Fruit fly (Drosophila melanogaster) whole organism, embryonic: ENCODE results near the gene Crg-1.

Experiments
- Asciz ChIP-seq: fragments of 200-800 bp; sonication (Bioruptor generic); optimal IDR thresholded peaks from 2 replicates; lab custom pipeline; 2017; ENCODE audit warnings: missing biosample characterization, mild to moderate bottlenecking, missing genetic modification characterization, missing genetic modification reagents
- BtbVII ChIP-seq: fragments of 200-800 bp; sonication (Bioruptor generic); optimal IDR thresholded peaks from 3 replicates; lab custom pipeline; 2017; ENCODE audit warnings: missing biosample characterization, mild to moderate bottlenecking, missing genetic modification characterization
- CG10366 ChIP-seq: fragments of 200-800 bp; sonication (Bioruptor generic); IDR thresholded peaks from 2 replicates; pipeline ENCODE4 v1.3.6; 2022; ENCODE audit warnings: missing biosample characterization, missing genetic modification characterization
- CG11085 ChIP-seq: fragments of 200-800 bp; sonication (Bioruptor generic); IDR thresholded peaks from 2 replicates; pipeline ENCODE4 v1.3.6; 2022; ENCODE audit warnings: missing biosample characterization, missing genetic modification characterization
- CG13287 ChIP-seq: fragments of 200-800 bp; sonication (Bioruptor generic); IDR thresholded peaks from 2 replicates; pipeline ENCODE4 v1.3.6; 2022; ENCODE audit warnings: missing biosample characterization, missing genetic modification characterization; ENCODE audit not compliant: partially characterized antibody
- CG13775 ChIP-seq: fragments of 200-800 bp; sonication (Bioruptor generic); optimal IDR thresholded peaks from 3 replicates; lab custom pipeline; 2017; ENCODE audit warnings: missing biosample characterization, mild to moderate bottlenecking, missing genetic modification characterization
- CG14050 ChIP-seq: fragments of 200-800 bp; sonication (Bioruptor generic); IDR thresholded peaks from 3 replicates; pipeline ENCODE4 v1.3.6; 2022; ENCODE audit warnings: missing biosample characterization, missing genetic modification characterization
- CG15073 ChIP-seq: fragments of 200-800 bp; sonication (Bioruptor generic); optimal IDR thresholded peaks from 2 replicates; lab custom pipeline; 2016; ENCODE audit warnings: missing biosample characterization, missing genetic modification characterization
- CG2116 ChIP-seq: fragments of 200-800 bp; sonication (Bioruptor generic); optimal IDR thresholded peaks from 3 replicates; lab custom pipeline; 2018; ENCODE audit warnings: missing biosample characterization, mild to moderate bottlenecking, missing genetic modification characterization
- CG2199 ChIP-seq: fragments of 200-800 bp; sonication (Bioruptor generic); IDR thresholded peaks from 3 replicates; pipeline ENCODE4 v1.3.6; 2022; ENCODE audit warnings: missing biosample characterization, missing genetic modification characterization
- CG2678 ChIP-seq: fragments of 200-800 bp; sonication (Bioruptor generic); optimal IDR thresholded peaks from 3 replicates; lab custom pipeline; 2019; ENCODE audit warnings: missing biosample characterization, mild to moderate bottlenecking, missing genetic modification characterization, moderate library complexity
- CG32532 ChIP-seq: fragments of 200-800 bp; sonication (Bioruptor generic); IDR thresholded peaks from 2 replicates; pipeline ENCODE4 v1.3.6; 2022; ENCODE audit warnings: missing biosample characterization, missing genetic modification characterization
- CG32772 ChIP-seq: fragments of 200-800 bp; sonication (Bioruptor generic); IDR thresholded peaks from 2 replicates; pipeline ENCODE4 v1.3.6; 2022; ENCODE audit warnings: missing biosample characterization, missing genetic modification characterization
- CG4730 ChIP-seq: fragments of 200-800 bp; sonication (Bioruptor generic); IDR thresholded peaks from 2 replicates; pipeline ENCODE4 v1.3.6; 2022; ENCODE audit warnings: missing biosample characterization, missing genetic modification characterization
- CG4820 ChIP-seq: fragments of 200-800 bp; sonication (Bioruptor generic); optimal IDR thresholded peaks from 3 replicates; lab custom pipeline; 2016; ENCODE audit warnings: missing biosample characterization, missing genetic modification characterization
- CG8478 ChIP-seq: fragments of >200 bp; optimal IDR thresholded peaks from 2 replicates; lab custom pipeline; 2018
- CG9609 ChIP-seq: fragments of 200-800 bp; sonication (Bioruptor generic); optimal IDR thresholded peaks from 3 replicates; lab custom pipeline; 2016; ENCODE audit warnings: missing biosample characterization, missing genetic modification characterization
- D19A ChIP-seq: fragments of 200-800 bp; optimal IDR thresholded peaks from 3 replicates; lab custom pipeline; 2019; ENCODE audit warnings: missing biosample characterization, mild to moderate bottlenecking, missing genetic modification characterization, moderate library complexity
- Dbx ChIP-seq: fragments of 200-800 bp; sonication (Bioruptor generic); IDR thresholded peaks from 3 replicates; pipeline ENCODE4 v1.3.6; 2022; ENCODE audit warnings: missing biosample characterization, missing genetic modification characterization
- HHEX ChIP-seq: fragments of 200-800 bp; sonication (Bioruptor generic); optimal IDR thresholded peaks from 3 replicates; lab custom pipeline; 2017; ENCODE audit warnings: missing biosample characterization, mild to moderate bottlenecking, missing genetic modification characterization, missing genetic modification reagents
- HLH3B ChIP-seq: fragments of 200-800 bp; sonication (Bioruptor generic); IDR thresholded peaks from 2 replicates; pipeline ENCODE4 v1.3.6; 2022; ENCODE audit warnings: missing biosample characterization, missing genetic modification characterization
- HmgZ ChIP-seq: fragments of 200-800 bp; sonication (Bioruptor generic); optimal IDR thresholded peaks from 2 replicates; lab custom pipeline; 2018; ENCODE audit warnings: missing biosample characterization, mild to moderate bottlenecking, missing genetic modification characterization
- Med ChIP-seq: fragments of 200-800 bp; sonication (Bioruptor generic); peaks from one replicate; lab custom pipeline; 2016; ENCODE audit warnings: missing biosample characterization, missing genetic modification characterization, mild to moderate bottlenecking, inconsistent platforms, moderate library complexity
- Mrtf ChIP-seq: fragments of 200-800 bp; sonication (Bioruptor generic); IDR thresholded peaks from 3 replicates; pipeline ENCODE4 v1.3.6; 2022; ENCODE audit warnings: missing biosample characterization, missing genetic modification characterization
- NC2β ChIP-seq: fragments of 200-800 bp; sonication (Bioruptor generic); optimal IDR thresholded peaks from 2 replicates; lab custom pipeline; 2016; ENCODE audit warnings: missing biosample characterization, missing genetic modification characterization
- NFAT ChIP-seq: fragments of 200-800 bp; sonication (Bioruptor generic); IDR thresholded peaks from 2 replicates; pipeline ENCODE4 v1.3.6; 2022; ENCODE audit warnings: missing biosample characterization, missing genetic modification characterization
- Neu2 ChIP-seq: fragments of 200-800 bp; sonication (Bioruptor generic); optimal IDR thresholded peaks from 3 replicates; lab custom pipeline; 2016; ENCODE audit warnings: missing biosample characterization, missing genetic modification characterization, borderline replicate concordance
- Sox102F ChIP-seq: fragments of 200-800 bp; sonication (Bioruptor generic); optimal IDR thresholded peaks from 2 replicates; lab custom pipeline; 2018; ENCODE audit warnings: missing biosample characterization, mild to moderate bottlenecking, missing genetic modification characterization, moderate library complexity
- chif ChIP-seq, 2 experiments: fragments of 200-800 bp; sonication (Bioruptor generic); optimal IDR thresholded peaks; 3 replicates each; lab custom pipeline; 2016; ENCODE audit warnings: missing biosample characterization in 2 of 2, missing genetic modification characterization in 2 of 2
- chm ChIP-seq: fragments of 200-800 bp; sonication (Bioruptor generic); IDR thresholded peaks from 2 replicates; pipeline ENCODE4 v1.3.6; 2022; ENCODE audit warnings: missing biosample characterization, missing genetic modification characterization
- crol ChIP-seq: fragments of 200-800 bp; sonication (Bioruptor generic); IDR thresholded peaks from 2 replicates; pipeline ENCODE4 v1.3.6; 2022; ENCODE audit warnings: missing biosample characterization, missing genetic modification characterization
- dmrt99B ChIP-seq: fragments of 200-800 bp; sonication (Bioruptor generic); optimal IDR thresholded peaks from 2 replicates; lab custom pipeline; 2018; ENCODE audit warnings: missing biosample characterization, mild to moderate bottlenecking, missing genetic modification characterization, moderate library complexity
- esg ChIP-seq: fragments of 200-800 bp; sonication (Bioruptor generic); conservative IDR thresholded peaks from 2 replicates; pipeline ENCODE4 v1.3.6; 2022; ENCODE audit warnings: missing biosample characterization, missing genetic modification characterization
- eyg ChIP-seq: fragments of 200-800 bp; sonication (Bioruptor generic); optimal IDR thresholded peaks from 3 replicates; lab custom pipeline; 2016; ENCODE audit warnings: missing biosample characterization, missing genetic modification characterization
- fd102C ChIP-seq: fragments of 200-800 bp; sonication (Bioruptor generic); optimal IDR thresholded peaks from 2 replicates; lab custom pipeline; 2018; ENCODE audit warnings: missing biosample characterization, mild to moderate bottlenecking, missing genetic modification characterization, moderate library complexity
- fd96Cb ChIP-seq: fragments of 200-800 bp; sonication (Bioruptor generic); optimal IDR thresholded peaks from 2 replicates; lab custom pipeline; 2018; ENCODE audit warnings: missing biosample characterization, mild to moderate bottlenecking, missing genetic modification characterization, moderate library complexity
- gsb ChIP-seq: fragments of 200-800 bp; sonication (Bioruptor generic); IDR thresholded peaks from 2 replicates; pipeline ENCODE4 v1.3.6; 2022; ENCODE audit warnings: missing biosample characterization, missing genetic modification characterization
- h ChIP-seq: fragments of >200 bp; optimal IDR thresholded peaks from 2 replicates; lab custom pipeline; 2017
- hb ChIP-seq: fragments of 200-800 bp; sonication (Bioruptor generic); IDR thresholded peaks from 3 replicates; pipeline ENCODE4 v1.3.6; 2022; ENCODE audit warnings: missing biosample characterization, missing genetic modification characterization; ENCODE audit not compliant: partially characterized antibody
- ken ChIP-seq: fragments of 200-800 bp; sonication (Bioruptor generic); IDR thresholded peaks from 3 replicates; pipeline ENCODE4 v1.3.6; 2022; ENCODE audit warnings: missing biosample characterization, missing genetic modification characterization
- pan ChIP-seq, 4 experiments: fragments of >200 bp in 3 of 4; fragments of 200-800 bp in 1 of 4; sonication (Bioruptor generic) in 1 of 4; optimal IDR thresholded peaks in 3 of 4; IDR thresholded peaks in 1 of 4; 2 replicates each; pipeline versions ENCODE4 v1.3.6 to Lab custom; 2017 to 2022; ENCODE audit warnings: missing biosample characterization in 2 of 4, missing genetic modification characterization in 2 of 4, mixed read lengths in 1 of 4
- phol ChIP-seq: fragments of 200-800 bp; sonication (Bioruptor generic); optimal IDR thresholded peaks from 3 replicates; lab custom pipeline; 2018; ENCODE audit warnings: missing biosample characterization, mild to moderate bottlenecking, missing genetic modification characterization, moderate library complexity
- run ChIP-seq: fragments of 200-800 bp; sonication (Bioruptor generic); optimal IDR thresholded peaks from 3 replicates; lab custom pipeline; 2018; ENCODE audit warnings: missing biosample characterization, mild to moderate bottlenecking, missing genetic modification characterization
- seq ChIP-seq: fragments of 200-800 bp; sonication (Bioruptor generic); IDR thresholded peaks from 2 replicates; pipeline ENCODE4 v1.3.6; 2022; ENCODE audit warnings: missing biosample characterization, missing genetic modification characterization
- sim ChIP-seq: fragments of 200-800 bp; sonication (Bioruptor generic); IDR thresholded peaks from 2 replicates; pipeline ENCODE4 v1.3.6; 2022; ENCODE audit warnings: missing biosample characterization, missing genetic modification characterization
- slbo ChIP-seq: fragments of 200-800 bp; sonication (Bioruptor generic); IDR thresholded peaks from 2 replicates; pipeline ENCODE4 v1.3.6; 2022; ENCODE audit warnings: missing biosample characterization, missing genetic modification characterization
- stc ChIP-seq: fragments of 200-800 bp; sonication (Bioruptor generic); IDR thresholded peaks from 2 replicates; pipeline ENCODE4 v1.3.6; 2022; ENCODE audit warnings: missing biosample characterization, missing genetic modification characterization
- stwl ChIP-seq: fragments of 200-800 bp; sonication (Bioruptor generic); optimal IDR thresholded peaks from 3 replicates; lab custom pipeline; 2018; ENCODE audit warnings: missing biosample characterization, mild to moderate bottlenecking, missing genetic modification characterization, moderate library complexity
- tll ChIP-seq, 2 experiments: fragments of 200-800 bp in 1 of 2; fragments of >200 bp in 1 of 2; sonication (Bioruptor generic) in 1 of 2; optimal IDR thresholded peaks; 2 replicates each; lab custom pipeline; 2017 to 2019; ENCODE audit warnings: missing biosample characterization in 2 of 2, missing genetic modification characterization in 2 of 2, mild to moderate bottlenecking in 1 of 2, moderate library complexity in 1 of 2
- toy ChIP-seq: fragments of 200-800 bp; sonication (Bioruptor generic); IDR thresholded peaks from 2 replicates; pipeline ENCODE4 v1.3.6; 2022; ENCODE audit warnings: missing biosample characterization, missing genetic modification characterization
- zfh2 ChIP-seq: fragments of 200-800 bp; sonication (Bioruptor generic); optimal IDR thresholded peaks from 2 replicates; lab custom pipeline; 2016; ENCODE audit warnings: missing biosample characterization, missing genetic modification characterization

The Crg-1 gene

DNA sequence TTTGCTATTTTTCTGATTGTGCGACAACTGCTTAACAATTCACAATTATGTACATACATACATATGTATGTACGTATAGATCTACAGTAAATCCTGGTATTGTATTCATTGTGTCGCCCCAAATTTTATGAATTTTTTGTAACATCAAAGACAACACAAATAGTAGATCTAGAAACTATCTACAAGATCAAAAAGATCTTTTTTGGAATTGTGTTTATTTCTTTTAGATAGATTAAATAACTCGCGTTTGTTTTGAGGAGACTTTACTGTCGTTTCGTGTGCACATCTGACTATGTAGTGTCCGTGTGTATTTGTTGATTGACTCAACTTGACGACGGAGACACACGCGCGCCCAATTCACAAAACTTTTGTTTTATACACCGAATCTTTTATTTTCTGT, 18.7 kb upstream of the Crg-1 start (continued):
- TF ChIP-seq phol (tag; lab: Kevin White, UChicago) (peak; percentile 80), CG2678 (tag; lab: Kevin White, UChicago) (peak; percentile 97), seq (GFP tag; lab: Robert Waterston, UW) (peak; percentile 93), run (tag; lab: Kevin White, UChicago) (peak; percentile 76), CG32532 (GFP tag; lab: Robert Waterston, UW) (peak; percentile 97), crol (GFP tag; lab: Robert Waterston, UW) (no peak), sim (GFP tag; lab: Robert Waterston, UW) (peak; percentile 70; the same call in 1 of the 2 replicates), h (no peak), Dbx (peak; percentile 96), NC2β (peak; percentile 81), Neu2 (peak; percentile 38), fd102C (GFP tag; lab: Kevin White, UChicago) (peak; percentile 40), toy (GFP tag; lab: Robert Waterston, UW) (peak; percentile 87), CG14050 (GFP tag; lab: Robert Waterston, UW) (peak; percentile 84), HHEX (GFP tag; lab: Kevin White, UChicago) (peak; percentile 92), chif (GFP tag; optimal IDR thresholded peaks at IDR 0.05; lab: Kevin White, UChicago) (peak; percentile 71 to 81), CG11085 (peak; percentile 92), chm (GFP tag; lab: Robert Waterston, UW) (peak; percentile 77; the same call in 1 of the 2 replicates), ken (GFP tag; lab: Robert Waterston, UW) (peak; percentile 79), CG15073 (GFP tag; lab: Kevin White, UChicago) (peak; percentile 11), CG4820 (GFP tag; lab: Kevin White, UChicago) (peak; percentile 75), CG13287 (GFP tag; lab: Robert Waterston, UW) (no peak), NFAT (GFP tag; lab: Robert Waterston, UW) (peak; percentile 96), CG8478 (lab: Kevin White, UChicago) (no peak), CG2199 (GFP tag; lab: Robert Waterston, UW) (peak; percentile 71; the same call in 1 of the 3 replicates), gsb (GFP tag; lab: Robert Waterston, UW) (peak; percentile 94), CG32772 (GFP tag; lab: Robert Waterston, UW) (peak; percentile 88), CG9609 (GFP tag; lab: Kevin White, UChicago) (peak; percentile 85), Mrtf (GFP tag; lab: Robert Waterston, UW) (peak; percentile 89), CG13775 (GFP tag; lab: Kevin White, UChicago) (peak; percentile 80), Asciz (GFP tag; lab: Kevin White, UChicago) (peak; percentile 78), BtbVII (GFP tag; lab: Kevin White, UChicago) (peak; percentile 92), CG4730 (GFP tag; lab: Robert Waterston, UW) (peak; percentile 93), stc (GFP tag; lab: Robert Waterston, UW) (peak; percentile 94), HLH3B (peak; percentile 90), stwl (tag; lab: Kevin White, UChicago) (no peak), tll (GFP tag; optimal IDR thresholded peaks at IDR 0.05; lab: Kevin White, UChicago) (no peak), slbo (peak; percentile 97), dmrt99B (peak; percentile 93), hb (no peak), CG10366 (GFP tag; lab: Robert Waterston, UW) (peak; percentile 89), HmgZ (tag; lab: Kevin White, UChicago) (peak; percentile 95), Med (GFP tag; lab: Kevin White, UChicago) (peak; percentile 99), D19A (tag; lab: Kevin White, UChicago) (peak; percentile 76), Sox102F (GFP tag; lab: Kevin White, UChicago) (peak; percentile 92), CG2116 (GFP tag; lab: Kevin White, UChicago) (peak; percentile 44), pan (optimal IDR thresholded peaks at IDR 0.05; lab: Kevin White, UChicago) (no peak), pan (GFP tag; optimal IDR thresholded peaks at IDR 0.05 in 1 of 2, IDR thresholded peaks at IDR 0.05 in 1 of 2) (peak in 1 of 2 experiments; percentile 95), zfh2 (GFP tag; lab: Kevin White, UChicago) (peak; percentile 90), eyg (GFP tag; lab: Kevin White, UChicago) (peak; percentile 77), fd96Cb (tag; lab: Kevin White, UChicago) (peak; percentile 74), esg (peak; percentile 88)
